Fruit fly (Drosophila melanogaster): ENCODE data around the gene CG31937.

The CG31937 gene

dm6 chr2L:1727826-1728619, 1.7 kb upstream of the CG31937 start (continued):
- peak; percentile 96 for TF ChIP-seq gsb (GFP tag; IDR thresholded peaks at IDR 0.05)
- TF ChIP-seq hb (GFP tag; IDR thresholded peaks at IDR 0.05; ENCODE audit: partially characterized antibody) = peak; percentile 80
- peak; percentile 100 for TF ChIP-seq CG34376 (GFP tag; optimal IDR thresholded peaks at IDR 0.05)
- peak; percentile 99 for TF ChIP-seq sug (tag; optimal IDR thresholded peaks at IDR 0.05)
- TF ChIP-seq z (GFP tag; IDR thresholded peaks at IDR 0.05) = 0 out of 3 replicates have a peak, but pooled peaks have one; percentile 42
- TF ChIP-seq CG14014 (GFP tag; IDR thresholded peaks at IDR 0.05) = peak; percentile 97
- peak; percentile 96 for TF ChIP-seq run (tag; optimal IDR thresholded peaks at IDR 0.05)
- TF ChIP-seq zen2 (GFP tag; IDR thresholded peaks at IDR 0.05; ENCODE audit: partially characterized antibody) = no peak; the same call in 2 of the 3 replicates
- peak; percentile 95 for TF ChIP-seq sisA (GFP tag; IDR thresholded peaks at IDR 0.05)
- TF ChIP-seq gem (tag; optimal IDR thresholded peaks at IDR 0.05) = peak; percentile 99
- TF ChIP-seq CG31365 (tag; optimal IDR thresholded peaks at IDR 0.05) = peak; percentile 84
- peak; percentile 95 for TF ChIP-seq CG12155 (GFP tag; optimal IDR thresholded peaks at IDR 0.05)
- TF ChIP-seq seq (GFP tag; IDR thresholded peaks at IDR 0.05) = peak; percentile 97
- peak; percentile 73 for TF ChIP-seq Dip2 (GFP tag; IDR thresholded peaks at IDR 0.05)
- TF ChIP-seq CG16863 (GFP tag; optimal IDR thresholded peaks at IDR 0.05) = peak; percentile 84
- TF ChIP-seq Doc2 (GFP tag; IDR thresholded peaks at IDR 0.05) = peak; percentile 84
- TF ChIP-seq CG3281 (GFP tag; optimal IDR thresholded peaks at IDR 0.05) = no peak
- peak; percentile 69 for TF ChIP-seq CG11398 (GFP tag; optimal IDR thresholded peaks at IDR 0.05)
- TF ChIP-seq dysf (GFP tag; IDR thresholded peaks at IDR 0.05) = peak; percentile 99
- TF ChIP-seq nau (GFP tag; optimal IDR thresholded peaks at IDR 0.05) = peak; percentile 95
- TF ChIP-seq CG12104 (GFP tag; optimal IDR thresholded peaks at IDR 0.05) = peak; percentile 96
- peak; percentile 98 for TF ChIP-seq lmd (GFP tag; IDR thresholded peaks at IDR 0.05)
- peak; percentile 81 for TF ChIP-seq Atf3 (GFP tag; optimal IDR thresholded peaks at IDR 0.05)
- peak in 1 of 2 experiments; percentile 88 for TF ChIP-seq insv (GFP tag; optimal IDR thresholded peaks at IDR 0.05)
- TF ChIP-seq Mrtf (GFP tag; IDR thresholded peaks at IDR 0.05) = peak; percentile 96
- TF ChIP-seq unpg (GFP tag; optimal IDR thresholded peaks at IDR 0.05) = peak; percentile 98
- TF ChIP-seq CoRest (tag; optimal IDR thresholded peaks at IDR 0.05) = peak; percentile 99
- TF ChIP-seq onecut (GFP tag; IDR thresholded peaks at IDR 0.05) = peak; percentile 92
- TF ChIP-seq Doc3 (GFP tag; IDR thresholded peaks at IDR 0.05; ENCODE audit: partially characterized antibody) = peak; percentile 99
- TF ChIP-seq sob (GFP tag; IDR thresholded peaks at IDR 0.05) = peak; percentile 98
- peak; percentile 97 for TF ChIP-seq ci (GFP tag; IDR thresholded peaks at IDR 0.05)
- peak; percentile 93 for TF ChIP-seq ap (GFP tag; IDR thresholded peaks at IDR 0.05)
- TF ChIP-seq dmrt99B (tag; optimal IDR thresholded peaks at IDR 0.05) = peak; percentile 97
- TF ChIP-seq CTCF (GFP tag; optimal IDR thresholded peaks at IDR 0.05) = peak; percentile 47
- TF ChIP-seq CG3163 (GFP tag; optimal IDR thresholded peaks at IDR 0.05) = peak; percentile 50
- TF ChIP-seq tup (GFP tag; optimal IDR thresholded peaks at IDR 0.05) = peak; percentile 90
- peak; percentile 98 for TF ChIP-seq CG32767 (GFP tag; IDR thresholded peaks at IDR 0.05)
- TF ChIP-seq pho (GFP tag; optimal IDR thresholded peaks at IDR 0.05) = peak; percentile 88
- peak in 1 of 3 experiments; percentile 98 for TF ChIP-seq lola (GFP tag; optimal IDR thresholded peaks at IDR 0.05)
- TF ChIP-seq CG18619 (GFP tag; optimal IDR thresholded peaks at IDR 0.05) = peak; percentile 99
- TF ChIP-seq cg (GFP tag; optimal IDR thresholded peaks at IDR 0.05) = peak; percentile 78
- TF ChIP-seq Oaz (GFP tag; IDR thresholded peaks at IDR 0.05) = peak; percentile 96
- TF ChIP-seq CG4854 (GFP tag; optimal IDR thresholded peaks at IDR 0.05) = peak; percentile 92
- peak; percentile 93 for TF ChIP-seq CG6683 (GFP tag; optimal IDR thresholded peaks at IDR 0.05)
- TF ChIP-seq Side (GFP tag; optimal IDR thresholded peaks at IDR 0.05) = peak; percentile 80
- TF ChIP-seq dan (GFP tag; IDR thresholded peaks at IDR 0.05) = peak; percentile 58; the same call in 1 of the 2 replicates
- peak; percentile 99 for TF ChIP-seq caup (GFP tag; optimal IDR thresholded peaks at IDR 0.05; ENCODE audit: severe bottlenecking)
- TF ChIP-seq CG8765 (GFP tag; IDR thresholded peaks at IDR 0.05) = peak; percentile 89
- no peak for TF ChIP-seq Hr39 (optimal IDR thresholded peaks at IDR 0.05)
- peak; percentile 93 for TF ChIP-seq CG17829 (tag; optimal IDR thresholded peaks at IDR 0.05)

Measured in whole organism, embryonic.